Worm (Caenorhabditis elegans) whole organism, midembryonic: Measurements from ENCODE around the gene nex-4.

ENCODE experiments used
- ref-1 ChIP-seq: fragments of 200-800 bp; sonication (Bioruptor generic); conservative IDR thresholded peaks from 2 replicates; pipeline ENCODE4 v1.3.6; 2022; ENCODE audit warnings: missing genetic modification reagents, missing genetic modification characterization, missing compliant biosample characterization
- ztf-23 ChIP-seq: fragments of 200-800 bp; sonication (Bioruptor generic); IDR thresholded peaks from 2 replicates; pipeline ENCODE4 v1.3.6; 2022; ENCODE audit warnings: missing genetic modification reagents, missing genetic modification characterization, missing compliant biosample characterization

ce11 chrV:4905953-4906352, 54.7 kb downstream of the nex-4 start, which contains the start of gene ugt-14:
- TF ChIP-seq ztf-23 (no peak), ref-1 (GFP tag; lab: Robert Waterston, UW) (no peak)
